Worm (Caenorhabditis elegans) whole organism, late embryonic: Measurements from ENCODE around the gene Y22D7AL.6.

ENCODE experiments used
- F13H6.1 ChIP-seq: sonication (generic microtip); optimal IDR thresholded peaks from 2 replicates; lab custom pipeline; 2016; ENCODE audit warnings: missing genetic modification characterization, missing compliant biosample characterization
- T23F11.4 ChIP-seq: fragments of 200-800 bp; sonication (Bioruptor generic); optimal IDR thresholded peaks from 2 replicates; lab custom pipeline; 2018; ENCODE audit warnings: mild to moderate bottlenecking, missing genetic modification characterization, missing compliant biosample characterization
- ama-1 ChIP-seq: fragments of 150-350 bp; optimal IDR thresholded peaks from 2 replicates; lab custom pipeline; 2014
- ceh-19 ChIP-seq: fragments of 200-800 bp; sonication (Bioruptor generic); optimal IDR thresholded peaks from 2 replicates; lab custom pipeline; 2018; ENCODE audit warnings: mild to moderate bottlenecking, missing genetic modification characterization, missing compliant biosample characterization
- ceh-6 ChIP-seq: fragments of 200-800 bp; sonication (Bioruptor generic); optimal IDR thresholded peaks from 2 replicates; lab custom pipeline; 2018; ENCODE audit warnings: mild to moderate bottlenecking, missing genetic modification characterization, missing compliant biosample characterization
- fax-1 ChIP-seq: sonication (generic microtip); optimal IDR thresholded peaks from 2 replicates; lab custom pipeline; 2016; ENCODE audit warnings: missing genotype, missing genetic modification characterization, missing compliant biosample characterization
- fkh-10 ChIP-seq: fragments of 150-350 bp; optimal IDR thresholded peaks from 2 replicates; lab custom pipeline; 2014; ENCODE audit warnings: missing biosample characterization, missing genetic modification reagents, missing genetic modification characterization
- nhr-11 ChIP-seq: fragments of 150-350 bp; optimal IDR thresholded peaks from 2 replicates; lab custom pipeline; 2014; ENCODE audit warnings: missing biosample characterization, missing genetic modification characterization
- pat-9 ChIP-seq: fragments of 200-800 bp; sonication (Bioruptor generic); optimal IDR thresholded peaks from 2 replicates; lab custom pipeline; 2018; ENCODE audit warnings: mild to moderate bottlenecking, missing genetic modification characterization, moderate library complexity, missing compliant biosample characterization
- pha-4 ChIP-seq: fragments of 150-350 bp; optimal IDR thresholded peaks from 2 replicates; lab custom pipeline; 2018; ENCODE audit warnings: missing biosample characterization, missing genetic modification reagents, missing genetic modification characterization
- ref-2 ChIP-seq: sonication (generic microtip); optimal IDR thresholded peaks from 2 replicates; lab custom pipeline; 2016; ENCODE audit warnings: missing genetic modification characterization, missing compliant biosample characterization
- rnt-1 ChIP-seq: sonication (generic microtip); optimal IDR thresholded peaks from 2 replicates; lab custom pipeline; 2016; ENCODE audit warnings: missing genetic modification characterization, missing compliant biosample characterization
- tbx-2 ChIP-seq: sonication (generic microtip); optimal IDR thresholded peaks from 2 replicates; lab custom pipeline; 2016; ENCODE audit warnings: missing genetic modification characterization, missing compliant biosample characterization
- ttx-3 ChIP-seq: sonication (generic microtip); optimal IDR thresholded peaks from 2 replicates; lab custom pipeline; 2016; ENCODE audit warnings: missing genetic modification reagents, missing genetic modification characterization, missing compliant biosample characterization

ce11 chrIII:1591681-1592080 is 13.0 kb upstream of the Y22D7AL.6 start:
- TF ChIP-seq ceh-19 (peak; percentile 5), ama-1 (lab: Kevin White, UChicago) (no peak), rnt-1 (no peak), T23F11.4 (GFP tag; lab: Kevin White, UChicago) (no peak), tbx-2 (tag; lab: Kevin White, UChicago) (no peak), fkh-10 (GFP tag; lab: Kevin White, UChicago) (no peak), fax-1 (no peak), nhr-11 (tag; lab: Kevin White, UChicago) (no peak), pha-4 (tag; lab: Kevin White, UChicago) (no peak), pat-9 (tag; lab: Kevin White, UChicago) (no peak), ttx-3 (no peak), ref-2 (tag; lab: Kevin White, UChicago) (no peak), ceh-6 (no peak), F13H6.1 (tag; lab: Kevin White, UChicago) (no peak)
